Fruit fly (Drosophila melanogaster) S2 (cell line): Measurements from ENCODE around the gene Hr96.

Source experiments
- CG8478 ChIP-seq: fragments of >200 bp; optimal IDR thresholded peaks from 2 replicates; lab custom pipeline; 2018
- CTCF ChIP-seq, 2 experiments: fragments of >200 bp; optimal IDR thresholded peaks; 2 replicates each; lab custom pipeline; 2018

Gene Hr96

DNA sequence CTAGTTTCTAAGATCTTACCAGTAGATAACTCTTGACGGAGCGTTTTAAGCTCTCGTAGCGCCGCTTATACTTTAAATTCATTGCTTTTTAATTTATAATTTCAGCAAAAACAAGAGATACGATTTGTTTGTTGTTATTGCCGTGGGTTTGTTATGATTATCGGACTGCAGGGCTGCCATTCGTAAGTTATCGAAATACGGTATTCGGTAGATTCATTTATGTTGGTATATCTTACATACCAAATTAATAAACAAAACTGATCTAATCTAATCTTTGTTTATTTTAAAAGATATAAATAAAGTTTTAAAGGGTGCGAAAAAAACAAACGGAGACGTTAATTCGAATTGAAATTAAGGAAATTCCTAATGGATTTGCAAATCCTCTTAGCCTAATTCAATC lies 31.0 kb downstream of the Hr96 start, which contains the start of the genes CG31111 and stac:
TSS of gene CG31111 (minus strand) at position 162 of the 400 bp plus-strand sequence.
TSS of gene stac (plus strand) at position 271 of the 400 bp plus-strand sequence.
- TF ChIP-seq CG8478 (lab: Kevin White, UChicago) (no peak), CTCF (optimal IDR thresholded peaks at IDR 0.05; lab: Kevin White, UChicago) (no peak)

- TF ChIP-seq CG8478 (lab: Kevin White, UChicago) (no peak), CTCF (optimal IDR thresholded peaks at IDR 0.05; lab: Kevin White, UChicago) (no peak)
These were observed 31.6 kb downstream of the Hr96 start for dm6 chr3R:25056488-25057157.

- no peak for TF ChIP-seq CTCF (optimal IDR thresholded peaks at IDR 0.05; lab: Kevin White, UChicago)
- TF ChIP-seq CG8478 (lab: Kevin White, UChicago), result no peak
These were observed 35.4 kb downstream of the Hr96 start for dm6 chr3R:25060462-25060861.

DNA sequence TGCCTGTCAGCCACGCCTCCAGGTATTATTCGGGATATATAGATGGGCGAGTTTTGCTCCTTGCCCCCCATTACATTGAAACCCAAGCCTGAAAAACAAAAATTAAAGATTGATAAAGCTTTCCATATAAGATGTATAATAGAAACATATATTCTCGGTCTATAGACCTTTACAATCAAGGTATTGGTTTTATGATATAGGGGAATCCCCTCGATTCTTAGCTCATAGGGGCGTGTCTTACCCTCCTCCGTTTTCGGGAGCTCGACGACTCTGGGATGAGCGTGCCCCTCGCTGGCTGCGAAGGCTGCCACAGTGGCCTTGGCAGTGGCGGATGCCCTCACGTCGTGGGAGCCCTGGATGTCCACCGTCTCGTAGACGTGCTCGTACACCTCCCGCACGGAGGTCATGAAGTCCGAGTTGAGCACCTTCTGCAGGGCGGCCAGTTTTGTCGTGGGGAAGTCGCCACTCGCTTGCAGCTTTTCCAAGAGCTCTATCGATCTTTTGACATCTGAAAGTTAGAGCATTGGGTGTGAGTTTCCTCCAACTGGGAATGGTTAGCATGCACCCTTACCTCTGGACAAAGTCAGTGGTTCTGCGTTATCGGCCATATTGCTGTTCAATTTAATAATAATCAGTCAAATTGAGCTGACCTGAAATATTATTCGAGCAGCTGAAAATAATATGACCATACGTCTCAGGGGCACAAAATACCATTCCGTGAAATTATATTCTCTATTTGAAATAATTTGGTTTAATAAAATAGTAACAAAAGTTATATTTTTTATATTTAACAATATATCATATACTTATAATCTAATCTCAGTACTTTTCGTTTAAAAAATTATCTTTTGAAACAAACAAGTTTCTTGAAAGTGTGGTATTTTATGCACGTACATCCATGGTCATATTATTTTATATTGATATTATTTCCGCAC lies 40.1 kb downstream of the Hr96 start, which contains the start of the genes veli and PQBP1:
TSS of gene veli (minus strand) at position 685 of the 935 bp plus-strand sequence.
TSS of gene PQBP1 (plus strand) at position 885 of the 935 bp plus-strand sequence.
- TF ChIP-seq CTCF (optimal IDR thresholded peaks at IDR 0.05; lab: Kevin White, UChicago) (no peak), CG8478 (lab: Kevin White, UChicago) (no peak)

DNA sequence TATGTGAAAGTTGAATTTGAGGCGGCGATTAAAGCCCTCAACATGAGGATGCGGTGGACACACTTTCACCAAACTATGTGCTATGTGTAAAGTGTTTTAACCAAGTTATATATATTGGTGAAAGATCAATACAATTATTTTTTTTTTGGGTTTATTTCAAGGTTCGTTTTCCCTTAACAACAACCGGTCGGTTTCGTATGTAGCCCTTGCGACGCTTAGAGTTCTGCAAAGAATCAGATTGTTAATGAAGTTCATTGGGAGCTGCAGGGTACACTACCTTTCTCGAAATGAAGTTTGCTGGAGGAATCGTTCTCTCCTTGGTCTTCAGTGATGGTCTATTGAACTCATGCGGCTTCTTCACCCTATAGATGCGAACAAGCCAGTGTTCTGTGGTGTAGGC lies 41.8 kb downstream of the Hr96 start:
- TF ChIP-seq CTCF (optimal IDR thresholded peaks at IDR 0.05; lab: Kevin White, UChicago), result no peak
- no peak for TF ChIP-seq CG8478 (lab: Kevin White, UChicago)

DNA sequence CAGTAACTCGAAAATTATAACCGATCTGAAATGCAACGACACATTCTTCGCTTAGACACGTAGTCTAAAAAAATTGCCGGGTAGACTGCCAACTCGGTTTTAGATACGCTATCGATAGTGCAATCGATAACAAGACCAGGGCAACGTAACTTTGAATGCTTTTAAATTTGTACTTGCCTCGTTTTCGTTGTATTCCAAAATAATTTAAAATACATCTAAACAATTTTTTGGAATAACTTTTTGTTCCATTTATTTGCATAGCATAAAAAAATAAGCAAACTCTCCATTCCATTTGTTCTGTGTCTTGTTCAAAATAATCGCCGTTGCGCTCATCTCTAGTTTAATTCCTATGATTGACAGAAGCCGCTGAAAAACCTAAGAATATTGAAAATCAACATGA lies 44.5 kb downstream of the Hr96 start, which contains the start of the genes Stt3B and CG11839:
TSS of gene Stt3B (minus strand) at position 69 of the 400 bp plus-strand sequence.
TSS of gene CG11839 (plus strand) at position 359 of the 400 bp plus-strand sequence.
- TF ChIP-seq CTCF (optimal IDR thresholded peaks at IDR 0.05; lab: Kevin White, UChicago) (no peak), CG8478 (lab: Kevin White, UChicago) (no peak)

DNA sequence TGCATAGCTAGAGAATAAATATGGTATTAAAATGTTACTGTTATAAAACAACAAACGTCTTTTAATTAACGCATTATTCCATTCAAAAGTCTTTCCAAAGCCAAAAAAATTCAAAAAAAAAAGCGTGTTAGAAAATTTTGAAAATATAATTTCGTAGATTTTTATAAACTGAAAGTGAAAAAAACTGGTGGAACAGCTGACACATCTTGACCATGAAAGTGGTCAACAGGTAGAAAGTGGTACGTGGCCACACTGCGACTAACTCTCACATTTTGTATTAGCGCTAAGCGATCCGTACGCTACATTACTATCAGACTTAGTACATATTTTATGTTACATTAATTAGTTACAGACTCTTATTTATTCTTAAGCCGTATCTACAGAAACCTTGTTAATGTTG lies 45.8 kb downstream of the Hr96 start, which contains the start of gene CG11836:
TSS of gene CG11836 (plus strand) at position 256 of the 400 bp plus-strand sequence.
- no peak for TF ChIP-seq CTCF (optimal IDR thresholded peaks at IDR 0.05; lab: Kevin White, UChicago)
- no peak for TF ChIP-seq CG8478 (lab: Kevin White, UChicago)

DNA sequence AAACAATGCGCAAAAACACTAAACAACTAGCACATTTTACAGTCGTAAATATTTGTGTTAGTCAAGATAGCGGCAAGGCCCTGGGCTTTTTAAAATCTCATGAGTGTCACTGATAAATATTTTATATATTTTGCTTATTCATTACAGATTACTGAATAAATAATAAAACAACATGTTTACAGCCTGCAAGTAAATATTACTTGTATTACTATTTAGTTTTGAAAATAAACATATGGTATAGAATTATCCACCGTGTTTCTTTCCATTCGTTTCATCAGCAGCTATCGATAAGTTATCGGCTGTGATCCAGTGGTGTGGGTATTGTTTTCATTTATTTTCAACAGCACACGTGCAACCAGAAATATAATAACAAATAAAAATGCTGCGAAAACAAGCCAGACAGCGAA lies 49.5 kb downstream of the Hr96 start, which contains the start of the genes shams and CG11920:
TSS of gene shams (minus strand) at position 50 of the 407 bp plus-strand sequence.
TSS of gene CG11920 (plus strand) at position 320 of the 407 bp plus-strand sequence.
- no peak for TF ChIP-seq CTCF (optimal IDR thresholded peaks at IDR 0.05; lab: Kevin White, UChicago)
- TF ChIP-seq CG8478 (lab: Kevin White, UChicago), result no peak

- no peak for TF ChIP-seq CG8478 (lab: Kevin White, UChicago)
- TF ChIP-seq CTCF (optimal IDR thresholded peaks at IDR 0.05; lab: Kevin White, UChicago), result no peak
These were observed 52.3 kb downstream of the Hr96 start for dm6 chr3R:25077280-25077820.

DNA sequence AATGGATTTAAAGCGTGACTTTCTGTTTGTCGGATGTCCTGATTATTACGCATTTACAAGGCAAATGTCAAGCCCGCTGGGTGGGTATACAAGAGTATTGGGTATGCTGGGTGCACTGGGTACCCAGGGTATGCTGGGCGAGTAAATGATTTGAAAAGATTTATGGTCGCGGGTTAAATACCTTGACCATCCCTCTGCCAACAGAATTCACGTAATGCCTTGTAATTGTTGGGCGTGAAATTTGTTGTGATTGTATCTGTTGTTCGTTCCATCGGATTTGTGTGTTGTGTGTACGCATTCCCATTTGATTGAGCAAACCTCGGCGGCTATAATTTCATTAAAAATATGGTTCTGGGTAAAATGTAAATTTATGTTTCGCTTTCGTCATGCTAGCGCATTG lies 53.6 kb downstream of the Hr96 start:
- TF ChIP-seq CG8478 (lab: Kevin White, UChicago), result no peak
- no peak for TF ChIP-seq CTCF (optimal IDR thresholded peaks at IDR 0.05; lab: Kevin White, UChicago)
